Fruit fly (Drosophila melanogaster) whole organism, adult: Measurements from ENCODE around the gene CG18231.

Experiments
- CG11617 ChIP-seq: fragments of 200-800 bp; sonication (Bioruptor generic); optimal IDR thresholded peaks from 2 replicates; lab custom pipeline; 2017; ENCODE audit warnings: mild to moderate bottlenecking, missing biosample characterization, missing genetic modification reagents, missing genetic modification characterization
- CG12768 ChIP-seq: fragments of 200-800 bp; sonication (Bioruptor generic); optimal IDR thresholded peaks from 2 replicates; lab custom pipeline; 2017; ENCODE audit warnings: missing biosample characterization, missing genetic modification characterization, mild to moderate bottlenecking, moderate library complexity, missing genetic modification reagents
- CG14711 ChIP-seq: fragments of 200-800 bp; sonication (Bioruptor generic); optimal IDR thresholded peaks from 2 replicates; lab custom pipeline; 2018; ENCODE audit warnings: missing biosample characterization, mild to moderate bottlenecking, missing genetic modification characterization, moderate library complexity
- CG1620 ChIP-seq: fragments of 200-800 bp; sonication (Bioruptor generic); optimal IDR thresholded peaks from 2 replicates; lab custom pipeline; 2016; ENCODE audit warnings: missing biosample characterization, missing genetic modification characterization
- CG33017 ChIP-seq: fragments of 200-800 bp; sonication (Bioruptor generic); optimal IDR thresholded peaks from 2 replicates; lab custom pipeline; 2018; ENCODE audit warnings: missing biosample characterization, mild to moderate bottlenecking, missing genetic modification characterization, moderate library complexity
- CG5204 ChIP-seq: fragments of 200-800 bp; sonication (Bioruptor generic); optimal IDR thresholded peaks from 2 replicates; lab custom pipeline; 2016; ENCODE audit warnings: missing biosample characterization, missing genetic modification characterization
- CG7045 ChIP-seq: fragments of 200-800 bp; sonication (Bioruptor generic); optimal IDR thresholded peaks from 2 replicates; lab custom pipeline; 2017; ENCODE audit warnings: missing biosample characterization, mild to moderate bottlenecking, missing genetic modification characterization
- CG7101 ChIP-seq: fragments of 200-800 bp; sonication (Bioruptor generic); optimal IDR thresholded peaks from 2 replicates; lab custom pipeline; 2018; ENCODE audit warnings: missing biosample characterization, mild to moderate bottlenecking, missing genetic modification characterization, moderate library complexity
- Clk ChIP-seq: fragments of 200-800 bp; sonication (Bioruptor generic); optimal IDR thresholded peaks from 2 replicates; lab custom pipeline; 2017; ENCODE audit warnings: missing biosample characterization, missing genetic modification characterization
- Crg-1 ChIP-seq: fragments of 200-800 bp; sonication (Bioruptor generic); optimal IDR thresholded peaks from 2 replicates; lab custom pipeline; 2016; ENCODE audit warnings: missing biosample characterization, missing genetic modification characterization
- Hr96 ChIP-seq: fragments of 200-800 bp; sonication (Bioruptor generic); optimal IDR thresholded peaks from 2 replicates; lab custom pipeline; 2016; ENCODE audit warnings: missing biosample characterization, missing genetic modification characterization
- Mnt ChIP-seq: fragments of 200-800 bp; sonication (Bioruptor generic); optimal IDR thresholded peaks from 2 replicates; lab custom pipeline; 2016; ENCODE audit warnings: missing biosample characterization, mild to moderate bottlenecking, missing genetic modification characterization
- bab1 ChIP-seq: fragments of 200-800 bp; sonication (Bioruptor generic); optimal IDR thresholded peaks from 3 replicates; lab custom pipeline; 2019; ENCODE audit warnings: missing biosample characterization, mild to moderate bottlenecking, missing genetic modification characterization, moderate library complexity
- cic ChIP-seq: fragments of 200-800 bp; sonication (Bioruptor generic); optimal IDR thresholded peaks from 2 replicates; lab custom pipeline; 2017; ENCODE audit warnings: missing biosample characterization, mild to moderate bottlenecking, missing genetic modification characterization, moderate library complexity
- cnc ChIP-seq, 2 experiments: fragments of >200 bp; optimal IDR thresholded peaks; 2 replicates each; lab custom pipeline; 2017
- kay ChIP-seq: fragments of 200-800 bp; sonication (Bioruptor generic); peaks from one replicate; lab custom pipeline; 2016; ENCODE audit warnings: missing biosample characterization, missing genetic modification characterization, borderline replicate concordance
- ovo ChIP-seq: fragments of 200-800 bp; sonication (Bioruptor generic); optimal IDR thresholded peaks from 2 replicates; lab custom pipeline; 2016; ENCODE audit warnings: missing biosample characterization, missing genetic modification characterization
- pad ChIP-seq: fragments of 200-800 bp; sonication (Bioruptor generic); optimal IDR thresholded peaks from 3 replicates; lab custom pipeline; 2017; ENCODE audit warnings: missing biosample characterization, missing genetic modification characterization, mild to moderate bottlenecking, moderate library complexity, missing genetic modification reagents
- tj ChIP-seq: fragments of 200-800 bp; sonication (Bioruptor generic); optimal IDR thresholded peaks from 3 replicates; lab custom pipeline; 2017; ENCODE audit warnings: missing biosample characterization, mild to moderate bottlenecking, missing genetic modification characterization, moderate library complexity
- toe ChIP-seq: fragments of 200-800 bp; sonication (Bioruptor generic); optimal IDR thresholded peaks from 2 replicates; lab custom pipeline; 2016; ENCODE audit warnings: missing biosample characterization, missing genetic modification characterization

The CG18231 gene

DNA sequence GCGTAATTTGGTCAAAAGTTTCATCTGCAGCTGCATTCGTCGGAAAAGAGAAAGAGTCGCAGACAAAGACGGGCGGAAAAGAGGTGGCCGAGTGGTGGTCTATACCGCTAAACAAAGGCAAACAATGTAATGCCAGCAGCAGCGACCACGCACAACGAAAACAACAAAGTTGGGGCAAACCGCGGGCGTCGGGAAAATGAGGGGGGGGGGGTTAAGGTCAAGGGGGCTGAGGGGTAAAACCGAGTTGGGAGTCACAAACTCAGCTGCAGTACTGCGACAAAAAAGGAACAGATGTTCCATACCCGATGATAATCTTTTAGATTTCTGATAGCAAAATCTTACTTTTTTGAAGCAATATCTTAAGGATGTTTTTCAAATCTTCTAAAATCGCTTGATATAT lies 29.5 kb downstream of the CG18231 start:
- TF ChIP-seq cic (GFP tag; lab: Kevin White, UChicago) (no peak), Mnt (GFP tag; lab: Kevin White, UChicago) (no peak), kay (GFP tag; lab: Kevin White, UChicago) (no peak), CG14711 (no peak), CG11617 (no peak), Crg-1 (GFP tag; lab: Kevin White, UChicago) (no peak)

DNA sequence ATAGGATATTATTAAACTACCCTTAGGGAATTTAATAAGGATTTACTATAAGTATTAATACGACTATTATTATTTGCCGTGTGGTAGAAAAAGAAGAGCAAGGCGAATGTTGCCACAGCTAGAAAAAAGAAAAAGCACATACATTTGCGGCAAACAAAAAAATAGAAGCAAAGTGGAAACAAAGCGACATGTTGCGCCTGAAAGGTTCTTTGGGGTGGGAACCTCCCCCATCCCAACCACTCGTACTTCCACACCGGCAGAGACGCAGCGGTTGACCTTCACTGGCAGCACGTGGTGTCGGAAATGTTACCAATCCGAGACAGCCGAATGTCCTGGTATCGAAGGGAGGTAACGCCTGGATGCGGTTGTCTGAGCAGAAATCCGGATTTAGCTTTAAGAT lies 30.1 kb downstream of the CG18231 start:
- TF ChIP-seq CG5204 (GFP tag; lab: Kevin White, UChicago): no peak
- no peak for TF ChIP-seq ovo (GFP tag; lab: Kevin White, UChicago)
- TF ChIP-seq pad (GFP tag; lab: Kevin White, UChicago): no peak
- no peak for TF ChIP-seq kay (GFP tag; lab: Kevin White, UChicago)
- TF ChIP-seq CG7101 (tag; lab: Kevin White, UChicago): no peak
- no peak for TF ChIP-seq Hr96 (GFP tag; lab: Kevin White, UChicago)
- TF ChIP-seq toe: no peak

DNA sequence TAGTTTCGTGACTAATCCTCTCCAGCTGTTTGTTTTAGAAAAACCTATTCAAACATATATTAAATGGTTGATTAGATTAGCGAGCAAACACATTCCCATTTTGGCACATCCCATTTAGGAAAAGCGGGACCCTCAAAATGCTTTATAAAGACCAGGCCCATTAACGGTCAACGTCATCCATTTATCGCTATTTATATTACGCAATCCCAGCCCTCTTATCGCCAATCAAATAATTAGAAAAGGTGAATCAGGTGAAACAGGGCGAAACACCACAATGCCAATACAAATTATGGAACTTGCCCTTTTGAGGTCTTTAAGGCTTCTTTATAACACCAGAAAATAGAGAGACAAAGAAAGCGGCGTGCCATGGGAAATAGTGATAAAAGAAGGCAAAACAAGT lies 30.8 kb downstream of the CG18231 start:
- TF ChIP-seq CG33017 (tag; lab: Kevin White, UChicago) (peak; percentile 30), Mnt (GFP tag; lab: Kevin White, UChicago) (peak; percentile 9), pad (GFP tag; lab: Kevin White, UChicago) (no peak)

DNA sequence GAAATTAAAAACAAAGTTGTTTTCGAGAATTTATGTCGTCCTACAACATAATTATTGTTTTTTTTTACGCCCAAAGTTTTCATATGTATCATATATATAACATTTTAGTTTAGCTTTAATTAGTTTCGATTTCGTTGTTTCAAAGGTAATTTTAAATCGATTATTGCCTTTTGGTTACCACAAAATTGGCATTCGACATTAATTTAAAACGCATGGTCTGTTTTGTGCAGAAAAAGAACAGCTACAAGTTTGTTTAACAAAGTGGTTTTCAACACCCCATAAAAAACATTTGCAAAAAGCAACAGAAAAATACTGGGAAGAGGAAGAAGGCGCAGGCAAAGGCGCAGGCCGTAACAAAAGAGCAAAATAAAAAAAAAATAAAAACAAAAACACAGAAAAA lies 31.2 kb downstream of the CG18231 start:
- TF ChIP-seq CG5204 (GFP tag; lab: Kevin White, UChicago) (no peak), CG7045 (GFP tag; lab: Kevin White, UChicago) (no peak), CG33017 (tag; lab: Kevin White, UChicago) (no peak), CG12768 (GFP tag; lab: Kevin White, UChicago) (no peak), Hr96 (GFP tag; lab: Kevin White, UChicago) (no peak), CG14711 (no peak), ovo (GFP tag; lab: Kevin White, UChicago) (no peak), tj (GFP tag; lab: Kevin White, UChicago) (no peak), Clk (no peak), toe (no peak), Crg-1 (GFP tag; lab: Kevin White, UChicago) (no peak), Mnt (GFP tag; lab: Kevin White, UChicago) (no peak), bab1 (GFP tag; lab: Kevin White, UChicago) (no peak), pad (GFP tag; lab: Kevin White, UChicago) (no peak), CG1620 (no peak), cnc (optimal IDR thresholded peaks at IDR 0.05; lab: Kevin White, UChicago) (no peak), CG11617 (no peak), kay (GFP tag; lab: Kevin White, UChicago) (no peak), cic (GFP tag; lab: Kevin White, UChicago) (no peak), CG7101 (tag; lab: Kevin White, UChicago) (no peak)

DNA sequence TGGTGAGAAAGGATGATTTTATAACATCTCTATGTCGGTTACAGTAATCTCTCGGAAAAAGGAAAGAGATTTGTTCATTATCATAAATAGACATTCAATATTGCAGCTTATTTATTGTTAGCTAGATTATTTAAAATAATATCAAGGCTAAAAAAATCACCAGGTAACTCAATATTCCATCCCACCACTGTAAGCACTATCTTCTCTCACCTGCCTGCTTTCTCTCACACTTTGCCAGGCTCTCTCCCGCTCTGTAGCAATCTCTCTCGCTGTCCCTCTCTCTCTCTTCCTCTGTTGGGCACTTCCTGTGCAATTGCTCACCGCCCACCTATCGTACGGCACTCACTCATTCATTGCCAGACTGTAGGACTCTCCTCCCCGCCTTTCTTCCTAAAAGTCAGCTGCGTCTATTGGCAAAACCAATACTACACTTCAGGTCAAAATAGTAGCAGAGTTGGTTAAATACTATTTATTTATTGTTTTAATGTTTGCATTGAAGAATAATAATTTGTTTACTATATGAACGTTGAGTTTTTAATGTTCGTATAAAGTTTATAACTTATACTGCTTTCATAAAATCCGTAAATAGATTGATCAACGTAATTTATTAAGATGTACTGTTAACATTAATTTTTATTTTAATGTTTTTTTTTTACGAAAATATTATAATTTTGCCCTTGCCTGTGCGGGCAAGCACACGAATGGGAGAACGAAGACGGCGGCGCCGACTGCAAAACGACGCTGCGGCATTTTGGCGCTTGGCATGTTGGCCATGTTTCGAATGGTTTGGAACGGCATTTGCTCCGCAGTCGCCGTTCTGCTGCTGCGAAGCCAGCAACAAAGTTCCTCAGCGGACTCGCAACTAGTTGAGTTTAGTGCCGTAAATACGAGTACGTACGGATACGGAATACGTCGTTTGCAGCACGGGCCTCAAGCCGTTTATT lies 33.6 kb downstream of the CG18231 start:
- TF ChIP-seq cnc (optimal IDR thresholded peaks at IDR 0.05; lab: Kevin White, UChicago) (no peak), cic (GFP tag; lab: Kevin White, UChicago) (peak; percentile 94), CG12768 (GFP tag; lab: Kevin White, UChicago) (peak; percentile 95), CG5204 (GFP tag; lab: Kevin White, UChicago) (peak; percentile 97), CG1620 (peak; percentile 79), Hr96 (GFP tag; lab: Kevin White, UChicago) (peak; percentile 96), Clk (peak; percentile 96), kay (GFP tag; lab: Kevin White, UChicago) (peak; percentile 98), ovo (GFP tag; lab: Kevin White, UChicago) (peak; percentile 66), CG11617 (peak; percentile 96), bab1 (GFP tag; lab: Kevin White, UChicago) (peak; percentile 87), tj (GFP tag; lab: Kevin White, UChicago) (peak; percentile 69), toe (peak; percentile 96), Crg-1 (GFP tag; lab: Kevin White, UChicago) (peak; percentile 87), Mnt (GFP tag; lab: Kevin White, UChicago) (peak; percentile 78), CG7101 (tag; lab: Kevin White, UChicago) (peak; percentile 95), pad (GFP tag; lab: Kevin White, UChicago) (peak; percentile 83), CG14711 (peak; percentile 90), CG7045 (GFP tag; lab: Kevin White, UChicago) (peak; percentile 96), CG33017 (tag; lab: Kevin White, UChicago) (peak; percentile 96)

DNA sequence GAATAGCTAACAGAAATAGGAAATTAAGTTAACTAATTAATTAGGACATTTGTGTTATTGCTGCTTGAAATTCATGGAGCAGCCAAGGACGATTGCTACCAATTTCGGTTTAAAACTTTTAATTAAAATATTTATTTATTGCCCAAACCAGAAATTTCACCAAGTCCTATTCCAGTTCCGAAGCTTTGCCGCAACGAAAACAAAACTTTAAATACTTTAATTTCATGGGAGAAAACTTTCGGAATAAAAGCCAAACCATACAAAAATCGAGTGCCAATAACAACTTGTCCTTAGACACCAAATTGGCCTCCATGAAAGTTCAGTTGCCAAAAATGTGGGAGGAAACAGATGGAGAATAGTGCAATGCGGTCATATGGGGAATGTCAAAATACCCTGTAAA lies 36.0 kb downstream of the CG18231 start:
- no peak for TF ChIP-seq CG14711
- TF ChIP-seq kay (GFP tag; lab: Kevin White, UChicago): peak; percentile 76
